Worm (Caenorhabditis elegans) whole organism, L1 larva: Measurements from ENCODE around the gene Y48B6A.13.

Experiments used
- C04F5.9 ChIP-seq: sonication (generic microtip); optimal IDR thresholded peaks from 2 replicates; lab custom pipeline; 2016; ENCODE audit warnings: missing genetic modification characterization, missing compliant biosample characterization
- C34B4.2 ChIP-seq: sonication (generic microtip); optimal IDR thresholded peaks from 2 replicates; lab custom pipeline; 2017; ENCODE audit warnings: mild to moderate bottlenecking, missing genetic modification characterization, missing compliant biosample characterization
- aha-1 ChIP-seq: fragments of 150-350 bp; optimal IDR thresholded peaks from 2 replicates; lab custom pipeline; 2014; ENCODE audit warnings: missing biosample characterization, missing genetic modification characterization
- alr-1 ChIP-seq: fragments of 200-800 bp; sonication (Bioruptor generic); optimal IDR thresholded peaks from 2 replicates; lab custom pipeline; 2018; ENCODE audit warnings: borderline replicate concordance, mild to moderate bottlenecking, missing genetic modification characterization, missing compliant biosample characterization
- aly-2 ChIP-seq: fragments of 150-350 bp; optimal IDR thresholded peaks from 2 replicates; lab custom pipeline; 2014; ENCODE audit warnings: missing biosample characterization, missing genetic modification characterization
- ceh-8 ChIP-seq: fragments of 200-800 bp; sonication (Bioruptor generic); optimal IDR thresholded peaks from 2 replicates; lab custom pipeline; 2018; ENCODE audit warnings: mild to moderate bottlenecking, missing genetic modification characterization, moderate library complexity, missing compliant biosample characterization
- ceh-82 ChIP-seq, 3 experiments: fragments of 150-350 bp in 1 of 3; sonication (generic microtip) in 2 of 3; optimal IDR thresholded peaks; 2 replicates each; lab custom pipeline; 2014 to 2017; ENCODE audit warnings: missing biosample characterization in 3 of 3, missing genetic modification characterization in 3 of 3
- dpl-1 ChIP-seq, 3 experiments: fragments of 150-350 bp in 2 of 3; sonication (generic microtip) in 1 of 3; optimal IDR thresholded peaks; 2 replicates each; lab custom pipeline; 2014 to 2017; ENCODE audit warnings: missing biosample characterization in 3 of 3, missing genetic modification characterization in 3 of 3, missing genetic modification reagents in 3 of 3
- efl-1 ChIP-seq, 4 experiments: fragments of 150-350 bp; optimal IDR thresholded peaks in 3 of 4; peaks in 1 of 4; 1 replicate in 1 of 4; 2 replicates in 3 of 4; lab custom pipeline; 2014; ENCODE audit warnings: missing biosample characterization in 2 of 4, missing genetic modification characterization in 2 of 4, missing genetic modification reagents in 2 of 4
- egl-13 ChIP-seq: sonication (generic microtip); optimal IDR thresholded peaks from 2 replicates; lab custom pipeline; 2016; ENCODE audit warnings: missing genotype, missing genetic modification reagents, missing genetic modification characterization, missing compliant biosample characterization
- elt-2 ChIP-seq: sonication (generic microtip); optimal IDR thresholded peaks from 2 replicates; lab custom pipeline; 2016; ENCODE audit warnings: missing genetic modification characterization, mild to moderate bottlenecking, inconsistent platforms, missing compliant biosample characterization, missing genetic modification reagents
- elt-3 ChIP-seq, 6 experiments: fragments of 150-350 bp in 1 of 6; sonication (generic microtip); optimal IDR thresholded peaks; 2 replicates each; lab custom pipeline; 2017 to 2018; ENCODE audit warnings: missing biosample characterization in 6 of 6, missing genetic modification characterization in 6 of 6, inconsistent platforms in 1 of 6
- fkh-10 ChIP-seq: sonication (generic microtip); optimal IDR thresholded peaks from 2 replicates; lab custom pipeline; 2017; ENCODE audit warnings: missing biosample characterization, missing genetic modification reagents, missing genetic modification characterization
- fkh-4 ChIP-seq: sonication (generic microtip); optimal IDR thresholded peaks from 2 replicates; lab custom pipeline; 2016; ENCODE audit warnings: missing compliant biosample characterization, missing genetic modification characterization, borderline replicate concordance
- fkh-8 ChIP-seq: sonication (generic microtip); optimal IDR thresholded peaks from 2 replicates; lab custom pipeline; 2016; ENCODE audit warnings: mild to moderate bottlenecking, missing genetic modification characterization, missing compliant biosample characterization
- fos-1 ChIP-seq: fragments of 150-350 bp; optimal IDR thresholded peaks from 2 replicates; lab custom pipeline; 2014; ENCODE audit warnings: missing biosample characterization, missing genetic modification characterization
- hlh-4 ChIP-seq: sonication (generic microtip); optimal IDR thresholded peaks from 2 replicates; lab custom pipeline; 2016; ENCODE audit warnings: mild to moderate bottlenecking, missing genetic modification characterization, missing compliant biosample characterization
- hpl-2 ChIP-seq: fragments of 150-350 bp; optimal IDR thresholded peaks from 2 replicates; lab custom pipeline; 2014; ENCODE audit warnings: missing biosample characterization, missing genetic modification reagents, missing genetic modification characterization
- isw-1 ChIP-seq: fragments of 200-800 bp; sonication (Bioruptor generic); IDR thresholded peaks from 2 replicates; pipeline ENCODE4 v1.3.6; 2022; ENCODE audit warnings: missing genetic modification characterization, missing compliant biosample characterization
- jun-1 ChIP-seq: fragments of 150-350 bp; optimal IDR thresholded peaks from 2 replicates; lab custom pipeline; 2014; ENCODE audit warnings: missing biosample characterization, missing genetic modification reagents, missing genetic modification characterization
- lin-14 ChIP-seq: fragments of 200-800 bp; sonication (Bioruptor generic); optimal IDR thresholded peaks from 2 replicates; lab custom pipeline; 2018; ENCODE audit warnings: mild to moderate bottlenecking, missing genetic modification characterization, moderate library complexity, missing compliant biosample characterization
- lin-35 ChIP-seq, 2 experiments: fragments of 150-350 bp; optimal IDR thresholded peaks; 2 replicates each; lab custom pipeline; 2014; ENCODE audit warnings: missing biosample characterization in 2 of 2, missing genetic modification characterization in 2 of 2, missing genetic modification reagents in 2 of 2
- lin-39 ChIP-seq: fragments of 150-350 bp; optimal IDR thresholded peaks from 2 replicates; lab custom pipeline; 2014; ENCODE audit warnings: missing biosample characterization, missing genetic modification reagents, missing genetic modification characterization
- lir-3 ChIP-seq: sonication (generic microtip); optimal IDR thresholded peaks from 2 replicates; lab custom pipeline; 2016; ENCODE audit warnings: mild to moderate bottlenecking, missing genetic modification characterization, moderate library complexity, missing compliant biosample characterization; ENCODE audit not compliant: poor library complexity
- mab-9 ChIP-seq: fragments of 200-800 bp; sonication (Bioruptor generic); IDR thresholded peaks from 2 replicates; pipeline ENCODE4 v1.3.6; 2022; ENCODE audit warnings: missing genetic modification reagents, missing genetic modification characterization, missing compliant biosample characterization
- mef-2 ChIP-seq: fragments of 150-350 bp; optimal IDR thresholded peaks from 2 replicates; lab custom pipeline; 2014; ENCODE audit warnings: missing biosample characterization, missing genetic modification characterization
- nhr-20 ChIP-seq: sonication (generic microtip); optimal IDR thresholded peaks from 2 replicates; lab custom pipeline; 2016; ENCODE audit warnings: mild to moderate bottlenecking, missing genetic modification characterization, missing compliant biosample characterization
- nhr-237 ChIP-seq: fragments of 150-350 bp; optimal IDR thresholded peaks from 2 replicates; lab custom pipeline; 2014; ENCODE audit warnings: missing biosample characterization, missing genetic modification characterization
- nhr-71 ChIP-seq: sonication (generic microtip); optimal IDR thresholded peaks from 2 replicates; lab custom pipeline; 2016; ENCODE audit warnings: mild to moderate bottlenecking, missing genetic modification characterization, moderate library complexity, missing compliant biosample characterization
- pag-3 ChIP-seq: sonication (generic microtip); optimal IDR thresholded peaks from 2 replicates; lab custom pipeline; 2017; ENCODE audit warnings: missing genetic modification characterization, mild to moderate bottlenecking, missing compliant biosample characterization, antibody characterized with exemption, borderline replicate concordance; ENCODE audit not compliant: insufficient read depth
- pax-3 ChIP-seq: fragments of 200-800 bp; sonication (Bioruptor generic); optimal IDR thresholded peaks from 2 replicates; lab custom pipeline; 2018; ENCODE audit warnings: mild to moderate bottlenecking, missing genetic modification characterization, moderate library complexity, missing compliant biosample characterization
- pqm-1 ChIP-seq: sonication (generic microtip); optimal IDR thresholded peaks from 3 replicates; lab custom pipeline; 2017; ENCODE audit warnings: missing biosample characterization, missing genetic modification characterization
- rnt-1 ChIP-seq: sonication (generic microtip); optimal IDR thresholded peaks from 2 replicates; lab custom pipeline; 2016; ENCODE audit warnings: mild to moderate bottlenecking, missing genetic modification characterization, moderate library complexity, missing compliant biosample characterization
- tbx-2 ChIP-seq: sonication (generic microtip); optimal IDR thresholded peaks from 2 replicates; lab custom pipeline; 2016; ENCODE audit warnings: missing genetic modification characterization, missing compliant biosample characterization
- tlp-1 ChIP-seq: fragments of 150-350 bp; optimal IDR thresholded peaks from 2 replicates; lab custom pipeline; 2014; ENCODE audit warnings: missing biosample characterization, missing genetic modification characterization
- unc-86 ChIP-seq: sonication (generic microtip); optimal IDR thresholded peaks from 2 replicates; lab custom pipeline; 2016; ENCODE audit warnings: missing genetic modification characterization, missing compliant biosample characterization
- unc-98 ChIP-seq: fragments of 200-800 bp; sonication (Bioruptor generic); IDR thresholded peaks from 2 replicates; pipeline ENCODE4 v1.3.6; 2022; ENCODE audit warnings: missing genetic modification characterization, missing compliant biosample characterization
- xbp-1 ChIP-seq: sonication (generic microtip); optimal IDR thresholded peaks from 2 replicates; lab custom pipeline; 2016; ENCODE audit warnings: missing genetic modification characterization, missing compliant biosample characterization
- zip-4 ChIP-seq: fragments of 200-800 bp; sonication (Bioruptor generic); optimal IDR thresholded peaks from 2 replicates; lab custom pipeline; 2018; ENCODE audit warnings: mild to moderate bottlenecking, missing genetic modification characterization, moderate library complexity, missing compliant biosample characterization
- ztf-11 ChIP-seq, 2 experiments: sonication (generic microtip); optimal IDR thresholded peaks; 2 replicates each; lab custom pipeline; 2016 to 2017; ENCODE audit warnings: missing genetic modification characterization in 2 of 2, missing biosample characterization in 1 of 2, missing compliant biosample characterization in 1 of 2

Y48B6A.13 gene

ce11 chrII:14230938-14231337, 4.9 kb upstream of the Y48B6A.13 start:
- no peak for TF ChIP-seq nhr-20 (tag; lab: Kevin White, UChicago)
- TF ChIP-seq hlh-4 (tag; lab: Kevin White, UChicago) = no peak
- no peak for TF ChIP-seq xbp-1
- TF ChIP-seq unc-86 (tag; lab: Kevin White, UChicago) = no peak
- TF ChIP-seq rnt-1 (tag; lab: Kevin White, UChicago) = no peak
- no peak for TF ChIP-seq nhr-237 (tag; lab: Kevin White, UChicago)
- TF ChIP-seq ceh-82 (tag; optimal IDR thresholded peaks at IDR 0.05; lab: Kevin White, UChicago) = no peak
- no peak for TF ChIP-seq elt-3 (tag; optimal IDR thresholded peaks at IDR 0.05; lab: Kevin White, UChicago)
- TF ChIP-seq mef-2 (tag; lab: Kevin White, UChicago) = no peak
- TF ChIP-seq lin-35 (GFP tag; optimal IDR thresholded peaks at IDR 0.05; lab: Kevin White, UChicago) = no peak
- TF ChIP-seq mab-9 (GFP tag; lab: Robert Waterston, UW) = no peak
- no peak for TF ChIP-seq pag-3 (tag; lab: Kevin White, UChicago)
- no peak for TF ChIP-seq fos-1 (tag; lab: Kevin White, UChicago)

ce11 chrII:14230075-14230474, 4.0 kb upstream of the Y48B6A.13 start:
- TF ChIP-seq fkh-4 (no peak), isw-1 (GFP tag; lab: Robert Waterston, UW) (no peak), pag-3 (tag; lab: Kevin White, UChicago) (no peak), aha-1 (tag; lab: Kevin White, UChicago) (no peak), lir-3 (no peak), lin-14 (no peak), zip-4 (GFP tag; lab: Kevin White, UChicago) (no peak), ceh-8 (no peak), jun-1 (tag; lab: Kevin White, UChicago) (no peak), elt-2 (no peak), ztf-11 (tag; optimal IDR thresholded peaks at IDR 0.05; lab: Kevin White, UChicago) (no peak)

ce11 chrII:14218142-14218541, 7.9 kb downstream of the Y48B6A.13 start:
- no peak for TF ChIP-seq efl-1 (optimal IDR thresholded peaks at IDR 0.05; lab: Kevin White, UChicago)
- TF ChIP-seq efl-1 (GFP tag; optimal IDR thresholded peaks at IDR 0.05 in 1 of 2; lab: Kevin White, UChicago) = no peak
- TF ChIP-seq egl-13 (tag; lab: Kevin White, UChicago) = no peak
- no peak for TF ChIP-seq mab-9 (GFP tag; lab: Robert Waterston, UW)
- TF ChIP-seq ceh-82 (tag; optimal IDR thresholded peaks at IDR 0.05; lab: Kevin White, UChicago) = no peak
- no peak for TF ChIP-seq aly-2 (tag; lab: Kevin White, UChicago)
- TF ChIP-seq unc-98 = no peak
- no peak for TF ChIP-seq unc-86 (tag; lab: Kevin White, UChicago)
- TF ChIP-seq fkh-8 (tag; lab: Kevin White, UChicago) = no peak

ce11 chrII:14214109-14214508, 12.0 kb downstream of the Y48B6A.13 start, which contains the start of gene Y48B6A.10:
Y48B6A.10 (plus strand) TSS chrII:14214409.
- TF ChIP-seq aha-1 (tag; lab: Kevin White, UChicago) (no peak), nhr-71 (tag; lab: Kevin White, UChicago) (no peak)
- TF ChIP-seq, all 84 proteins: peak for 0

ce11 chrII:14211118-14211517, 15.0 kb downstream of the Y48B6A.13 start, which contains the start of gene hot-7:
hot-7 (plus strand) TSS chrII:14211418.
- TF ChIP-seq pag-3 (tag; lab: Kevin White, UChicago) = no peak
- no peak for TF ChIP-seq aly-2 (tag; lab: Kevin White, UChicago)
- TF ChIP-seq C04F5.9 (tag; lab: Kevin White, UChicago) = no peak
- no peak for TF ChIP-seq lin-39 (tag; lab: Kevin White, UChicago)
- TF ChIP-seq pqm-1 (tag; lab: Kevin White, UChicago) = no peak
- TF ChIP-seq pax-3 (tag; lab: Kevin White, UChicago) = no peak
- TF ChIP-seq tlp-1 = no peak
- no peak for TF ChIP-seq fkh-10 (GFP tag; lab: Kevin White, UChicago)
- TF ChIP-seq egl-13 (tag; lab: Kevin White, UChicago) = no peak
- TF ChIP-seq rnt-1 (tag; lab: Kevin White, UChicago) = no peak
- TF ChIP-seq ztf-11 (tag; optimal IDR thresholded peaks at IDR 0.05; lab: Kevin White, UChicago) = no peak
- TF ChIP-seq hpl-2 (GFP tag; lab: Kevin White, UChicago) = no peak
- no peak for TF ChIP-seq dpl-1 (GFP tag; optimal IDR thresholded peaks at IDR 0.05; lab: Kevin White, UChicago)
- TF ChIP-seq alr-1 = no peak
- no peak for TF ChIP-seq C34B4.2
- TF ChIP-seq lin-14 = no peak
- no peak for TF ChIP-seq aha-1 (tag; lab: Kevin White, UChicago)
- no peak for TF ChIP-seq tbx-2
- TF ChIP-seq fos-1 (tag; lab: Kevin White, UChicago) = no peak
